Fruit fly (Drosophila melanogaster): ENCODE data around the gene Rab40.

Rab40 gene

dm6 chrX:12454358-12454757, 8.6 kb downstream of the Rab40 start, which contains the start of gene CG15927:
TSS of gene CG15927 (plus strand) at chrX:12454729.
- TF ChIP-seq EcR (GFP tag; optimal IDR thresholded peaks at IDR 0.05): no peak
- no peak for TF ChIP-seq Dll (optimal IDR thresholded peaks at IDR 0.05)
- TF ChIP-seq pan (optimal IDR thresholded peaks at IDR 0.05): no peak
- TF ChIP-seq usp (GFP tag; optimal IDR thresholded peaks at IDR 0.05): no peak
- no peak for TF ChIP-seq CG8478 (optimal IDR thresholded peaks at IDR 0.05)

- TF ChIP-seq usp (GFP tag; optimal IDR thresholded peaks at IDR 0.05) (no peak), psq (optimal IDR thresholded peaks at IDR 0.05) (no peak), EcR (GFP tag; optimal IDR thresholded peaks at IDR 0.05) (no peak), CG8478 (optimal IDR thresholded peaks at IDR 0.05) (no peak), pan (optimal IDR thresholded peaks at IDR 0.05) (no peak), Dll (optimal IDR thresholded peaks at IDR 0.05) (no peak)
Observed at dm6 chrX:12453704-12454103, 9.2 kb downstream of the Rab40 start.

- no peak for TF ChIP-seq CG8478 (optimal IDR thresholded peaks at IDR 0.05)
- no peak for TF ChIP-seq pan (optimal IDR thresholded peaks at IDR 0.05)
- TF ChIP-seq EcR (GFP tag; optimal IDR thresholded peaks at IDR 0.05): no peak
- TF ChIP-seq psq (optimal IDR thresholded peaks at IDR 0.05): no peak
- TF ChIP-seq Dll (optimal IDR thresholded peaks at IDR 0.05): no peak
- TF ChIP-seq usp (GFP tag; optimal IDR thresholded peaks at IDR 0.05): no peak
Observed at dm6 chrX:12447874-12448273, 15.0 kb downstream of the Rab40 start.

dm6 chrX:12437099-12437498, 25.8 kb downstream of the Rab40 start:
- TF ChIP-seq pan (optimal IDR thresholded peaks at IDR 0.05): no peak
- no peak for TF ChIP-seq Dll (optimal IDR thresholded peaks at IDR 0.05)
- no peak for TF ChIP-seq usp (GFP tag; optimal IDR thresholded peaks at IDR 0.05)
- TF ChIP-seq CG8478 (optimal IDR thresholded peaks at IDR 0.05): no peak
- no peak for TF ChIP-seq EcR (GFP tag; optimal IDR thresholded peaks at IDR 0.05)
- TF ChIP-seq psq (optimal IDR thresholded peaks at IDR 0.05): no peak

dm6 chrX:12434604-12435003, 28.3 kb downstream of the Rab40 start:
- no peak for TF ChIP-seq usp (GFP tag; optimal IDR thresholded peaks at IDR 0.05)

dm6 chrX:12431924-12432323, 31.0 kb downstream of the Rab40 start, which contains the start of gene Pkcdelta:
TSS of gene Pkcdelta (plus strand) at chrX:12432224.
- no peak for TF ChIP-seq CG8478 (optimal IDR thresholded peaks at IDR 0.05)
- TF ChIP-seq pan (optimal IDR thresholded peaks at IDR 0.05): no peak
- no peak for TF ChIP-seq usp (GFP tag; optimal IDR thresholded peaks at IDR 0.05)
- TF ChIP-seq psq (optimal IDR thresholded peaks at IDR 0.05): no peak
- no peak for TF ChIP-seq EcR (GFP tag; optimal IDR thresholded peaks at IDR 0.05)
- TF ChIP-seq Dll (optimal IDR thresholded peaks at IDR 0.05): no peak

dm6 chrX:12431466-12431865, 31.4 kb downstream of the Rab40 start:
- no peak for TF ChIP-seq CG8478 (optimal IDR thresholded peaks at IDR 0.05)
- no peak for TF ChIP-seq Dll (optimal IDR thresholded peaks at IDR 0.05)
- TF ChIP-seq psq (optimal IDR thresholded peaks at IDR 0.05): no peak
- TF ChIP-seq usp (GFP tag; optimal IDR thresholded peaks at IDR 0.05): no peak
- no peak for TF ChIP-seq pan (optimal IDR thresholded peaks at IDR 0.05)
- TF ChIP-seq EcR (GFP tag; optimal IDR thresholded peaks at IDR 0.05): no peak

Measured in whole organism.